Worm (Caenorhabditis elegans): ENCODE measurements around the gene glb-34.

DNA sequence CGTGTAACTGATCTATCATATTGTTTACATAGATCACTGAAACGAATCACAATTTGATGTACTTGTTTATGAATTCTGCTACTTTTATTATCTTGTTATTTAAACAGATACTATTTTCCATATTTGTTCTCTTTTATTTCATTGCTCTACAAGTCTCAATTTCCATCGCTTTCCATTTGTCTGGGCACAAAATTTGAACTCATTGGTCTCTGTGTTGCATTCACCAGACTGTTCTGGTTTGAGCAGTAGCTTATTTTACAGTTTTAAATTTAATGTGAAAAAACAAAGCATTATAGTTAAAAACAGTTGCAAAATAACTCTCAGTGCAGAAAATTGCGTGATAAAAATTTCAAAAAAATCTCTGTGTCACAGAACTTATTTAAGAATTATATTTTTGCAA is 15.1 kb upstream of the glb-34 start:
- TF ChIP-seq nhr-237 (tag; optimal IDR thresholded peaks at IDR 0.05) (no peak), unc-62 (GFP tag; optimal IDR thresholded peaks at IDR 0.05) (no peak), ces-1 (GFP tag; optimal IDR thresholded peaks at IDR 0.05) (no peak), skn-1 (tag; optimal IDR thresholded peaks at IDR 0.05) (no peak), ama-1 (optimal IDR thresholded peaks at IDR 0.05) (no peak), ceh-82 (tag; optimal IDR thresholded peaks at IDR 0.05) (no peak), egl-27 (tag; optimal IDR thresholded peaks at IDR 0.05) (no peak), nhr-12 (tag; optimal IDR thresholded peaks at IDR 0.05) (no peak), fkh-10 (GFP tag; optimal IDR thresholded peaks at IDR 0.05) (no peak), xbp-1 (tag; optimal IDR thresholded peaks at IDR 0.05) (no peak), ceh-88 (GFP tag; IDR thresholded peaks at IDR 0.05) (no peak), snpc-4 (tag; optimal IDR thresholded peaks at IDR 0.05) (no peak), nhr-77 (tag; optimal IDR thresholded peaks at IDR 0.05) (no peak), lin-39 (tag; optimal IDR thresholded peaks at IDR 0.05) (no peak)

All from whole organism, L1 larva.